Worm (Caenorhabditis elegans) whole organism, mixed stage, embryonic: Measurements from ENCODE around the gene tag-294.

ENCODE experiments used
- M03D4.4 ChIP-seq: sonication (generic microtip); optimal IDR thresholded peaks from 2 replicates; lab custom pipeline; 2017; ENCODE audit warnings: mild to moderate bottlenecking, missing genetic modification characterization, missing compliant biosample characterization
- bed-3 ChIP-seq: fragments of 200-800 bp; sonication (Bioruptor generic); optimal IDR thresholded peaks from 3 replicates; lab custom pipeline; 2018; ENCODE audit warnings: mild to moderate bottlenecking, missing genetic modification characterization, moderate library complexity, missing compliant biosample characterization
- blmp-1 ChIP-seq: fragments of 150-350 bp; optimal IDR thresholded peaks from 2 replicates; lab custom pipeline; 2014; ENCODE audit warnings: missing biosample characterization, missing genetic modification characterization
- ceh-39 ChIP-seq: fragments of 150-350 bp; optimal IDR thresholded peaks from 2 replicates; lab custom pipeline; 2014; ENCODE audit warnings: missing biosample characterization, missing genetic modification characterization
- ceh-43 ChIP-seq: fragments of 200-800 bp; sonication (Bioruptor generic); optimal IDR thresholded peaks from 2 replicates; lab custom pipeline; 2018; ENCODE audit warnings: mild to moderate bottlenecking, missing genetic modification characterization, moderate library complexity, missing compliant biosample characterization
- ceh-83 ChIP-seq: fragments of 200-800 bp; sonication (Bioruptor generic); optimal IDR thresholded peaks from 2 replicates; lab custom pipeline; 2018; ENCODE audit warnings: mild to moderate bottlenecking, missing genetic modification characterization, missing compliant biosample characterization
- ces-1 ChIP-seq: fragments of 150-350 bp; optimal IDR thresholded peaks from 2 replicates; lab custom pipeline; 2014; ENCODE audit warnings: missing biosample characterization, missing genetic modification reagents, missing genetic modification characterization
- cnd-1 ChIP-seq: fragments of 200-800 bp; sonication (Bioruptor generic); optimal IDR thresholded peaks from 2 replicates; lab custom pipeline; 2018; ENCODE audit warnings: mild to moderate bottlenecking, missing genetic modification characterization, missing compliant biosample characterization
- drap-1 ChIP-seq: fragments of 200-800 bp; sonication (Bioruptor generic); optimal IDR thresholded peaks from 3 replicates; lab custom pipeline; 2018; ENCODE audit warnings: mild to moderate bottlenecking, missing genetic modification characterization, missing compliant biosample characterization
- elt-1 ChIP-seq: sonication (generic microtip); optimal IDR thresholded peaks from 2 replicates; lab custom pipeline; 2017; ENCODE audit warnings: missing genetic modification characterization, mild to moderate bottlenecking, missing compliant biosample characterization, antibody characterized with exemption, moderate library complexity, borderline replicate concordance; ENCODE audit not compliant: insufficient read depth
- flh-1 ChIP-seq: fragments of 200-800 bp; sonication (Bioruptor generic); optimal IDR thresholded peaks from 2 replicates; lab custom pipeline; 2018; ENCODE audit warnings: mild to moderate bottlenecking, missing genetic modification characterization, moderate library complexity, missing compliant biosample characterization
- hlh-1 ChIP-seq: fragments of 150-350 bp; optimal IDR thresholded peaks from 2 replicates; lab custom pipeline; 2014; ENCODE audit warnings: missing biosample characterization, missing genetic modification reagents, missing genetic modification characterization
- lin-13 ChIP-seq: fragments of 150-350 bp; optimal IDR thresholded peaks from 2 replicates; lab custom pipeline; 2014; ENCODE audit warnings: missing biosample characterization, missing genetic modification characterization
- lin-32 ChIP-seq: fragments of 200-800 bp; sonication (Bioruptor generic); optimal IDR thresholded peaks from 2 replicates; lab custom pipeline; 2018; ENCODE audit warnings: mild to moderate bottlenecking, missing genetic modification characterization, missing compliant biosample characterization
- lsy-2 ChIP-seq: fragments of 150-350 bp; optimal IDR thresholded peaks from 2 replicates; lab custom pipeline; 2014; ENCODE audit warnings: missing biosample characterization, missing genetic modification characterization
- mab-5 ChIP-seq: fragments of 150-350 bp; optimal IDR thresholded peaks from 2 replicates; lab custom pipeline; 2014; ENCODE audit warnings: missing biosample characterization, missing genetic modification characterization
- mep-1 ChIP-seq: fragments of 150-350 bp; optimal IDR thresholded peaks from 2 replicates; lab custom pipeline; 2017; ENCODE audit warnings: missing biosample characterization, missing genetic modification reagents, missing genetic modification characterization, inconsistent platforms
- mls-2 ChIP-seq: sonication (generic microtip); optimal IDR thresholded peaks from 2 replicates; lab custom pipeline; 2016; ENCODE audit warnings: mild to moderate bottlenecking, missing genetic modification characterization, moderate library complexity, missing compliant biosample characterization
- nhr-12 ChIP-seq: fragments of 150-350 bp; optimal IDR thresholded peaks from 2 replicates; lab custom pipeline; 2014; ENCODE audit warnings: missing biosample characterization, missing genetic modification characterization
- nhr-2 ChIP-seq: fragments of 150-350 bp; optimal IDR thresholded peaks from 2 replicates; lab custom pipeline; 2014; ENCODE audit warnings: missing biosample characterization, missing genetic modification characterization
- nhr-237 ChIP-seq: fragments of 150-350 bp; optimal IDR thresholded peaks from 2 replicates; lab custom pipeline; 2014; ENCODE audit warnings: missing biosample characterization, missing genetic modification characterization
- nhr-28 ChIP-seq: fragments of 150-350 bp; optimal IDR thresholded peaks from 2 replicates; lab custom pipeline; 2014; ENCODE audit warnings: missing biosample characterization, missing genetic modification characterization
- nhr-76 ChIP-seq: sonication (generic microtip); optimal IDR thresholded peaks from 2 replicates; lab custom pipeline; 2017; ENCODE audit warnings: missing biosample characterization, missing genetic modification characterization
- pha-4 ChIP-seq: fragments of 150-350 bp; optimal IDR thresholded peaks from 2 replicates; lab custom pipeline; 2018; ENCODE audit warnings: missing biosample characterization, missing genetic modification reagents, missing genetic modification characterization
- sem-2 ChIP-seq: fragments of 200-800 bp; sonication (Bioruptor generic); optimal IDR thresholded peaks from 2 replicates; lab custom pipeline; 2018; ENCODE audit warnings: mild to moderate bottlenecking, missing genetic modification characterization, missing compliant biosample characterization
- tbx-8 ChIP-seq: fragments of 200-800 bp; sonication (Bioruptor generic); optimal IDR thresholded peaks from 2 replicates; lab custom pipeline; 2018; ENCODE audit warnings: mild to moderate bottlenecking, missing genetic modification characterization, moderate library complexity, missing compliant biosample characterization
- unc-120 ChIP-seq: sonication (generic microtip); optimal IDR thresholded peaks from 2 replicates; lab custom pipeline; 2017; ENCODE audit warnings: missing genetic modification characterization, missing compliant biosample characterization; ENCODE audit not compliant: poor library complexity, severe bottlenecking
- unc-39 ChIP-seq: fragments of 150-350 bp; optimal IDR thresholded peaks from 2 replicates; lab custom pipeline; 2014; ENCODE audit warnings: missing biosample characterization, missing genetic modification characterization
- unc-62 ChIP-seq: fragments of 150-350 bp; optimal IDR thresholded peaks from 2 replicates; lab custom pipeline; 2014; ENCODE audit warnings: missing biosample characterization, missing genetic modification reagents, missing genetic modification characterization
- zip-8 ChIP-seq: fragments of 150-350 bp; optimal IDR thresholded peaks from 2 replicates; lab custom pipeline; 2014; ENCODE audit warnings: missing biosample characterization, missing genetic modification characterization
- ztf-11 ChIP-seq: fragments of 150-350 bp; optimal IDR thresholded peaks from 2 replicates; lab custom pipeline; 2014; ENCODE audit warnings: missing biosample characterization, missing genetic modification characterization

tag-294 gene

ce11 chrX:5799229-5799628 lies 36.0 kb upstream of the tag-294 start:
- TF ChIP-seq ces-1 (GFP tag; lab: Kevin White, UChicago) (peak; percentile 96), sem-2 (GFP tag; lab: Kevin White, UChicago) (no peak), unc-62 (GFP tag; lab: Kevin White, UChicago) (peak; percentile 71), ztf-11 (tag; lab: Kevin White, UChicago) (no peak)

DNA sequence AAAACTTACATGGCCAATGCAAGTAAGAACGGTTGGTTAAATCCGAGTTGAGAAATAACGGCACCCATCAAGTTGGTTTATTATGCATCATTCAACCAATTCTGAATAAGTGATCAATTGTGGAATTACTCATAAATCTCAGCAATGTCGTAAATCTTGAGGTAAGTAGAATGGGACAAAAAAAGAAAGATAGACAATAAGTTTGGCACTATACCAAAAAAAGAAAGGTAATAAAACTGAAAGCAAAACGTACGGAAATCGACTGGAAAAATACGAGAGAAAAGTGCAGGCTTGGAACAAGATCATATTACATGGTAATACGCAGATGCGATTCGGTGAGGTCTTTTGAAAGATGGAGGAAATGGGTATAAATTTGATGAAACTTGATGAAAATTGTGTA lies 35.5 kb upstream of the tag-294 start, which contains the start of gene F46G11.4:
Gene F46G11.4, minus strand, starts transcription at position 101 of the 400 bp plus-strand sequence.
- TF ChIP-seq blmp-1 (tag; lab: Kevin White, UChicago) (no peak), elt-1 (tag; lab: Kevin White, UChicago) (no peak), unc-39 (tag; lab: Kevin White, UChicago) (no peak), nhr-28 (tag; lab: Kevin White, UChicago) (no peak)

DNA sequence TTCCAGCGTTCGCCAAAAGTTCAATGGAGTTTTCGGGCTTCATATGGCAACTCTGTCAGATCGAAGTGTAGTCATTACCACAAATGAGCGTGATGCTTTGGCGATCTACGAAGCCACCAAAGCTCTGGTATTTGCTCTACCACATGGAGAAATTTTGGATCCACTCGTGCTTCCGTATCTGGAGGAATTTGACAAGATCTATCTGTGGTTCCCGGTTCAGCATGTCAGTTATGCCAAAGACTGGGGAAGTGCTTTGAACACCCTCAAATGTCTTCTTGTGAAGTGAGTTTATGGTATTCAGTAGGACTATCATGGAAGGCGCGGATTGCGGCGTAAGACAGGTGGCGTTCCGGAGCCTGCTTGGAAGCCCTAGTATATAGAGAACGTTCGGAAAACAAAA lies 31.2 kb upstream of the tag-294 start:
- no peak for TF ChIP-seq lin-32 (GFP tag; lab: Kevin White, UChicago)
- TF ChIP-seq ceh-83 (GFP tag; lab: Kevin White, UChicago) = no peak
- TF ChIP-seq lin-13 (tag; lab: Kevin White, UChicago) = no peak
- TF ChIP-seq M03D4.4 (tag; lab: Kevin White, UChicago) = no peak
- no peak for TF ChIP-seq nhr-237 (tag; lab: Kevin White, UChicago)
- TF ChIP-seq hlh-1 = no peak
- TF ChIP-seq ceh-43 = no peak
- no peak for TF ChIP-seq mls-2 (tag; lab: Kevin White, UChicago)
- no peak for TF ChIP-seq nhr-76 (tag; lab: Kevin White, UChicago)
- TF ChIP-seq ztf-11 (tag; lab: Kevin White, UChicago) = no peak
- TF ChIP-seq unc-62 (GFP tag; lab: Kevin White, UChicago) = no peak
- TF ChIP-seq sem-2 (GFP tag; lab: Kevin White, UChicago) = no peak
- TF ChIP-seq elt-1 (tag; lab: Kevin White, UChicago) = no peak
- no peak for TF ChIP-seq pha-4 (tag; lab: Kevin White, UChicago)
- TF ChIP-seq tbx-8 (GFP tag; lab: Kevin White, UChicago) = no peak
- no peak for TF ChIP-seq nhr-2
- no peak for TF ChIP-seq unc-120 (tag; lab: Kevin White, UChicago)
- TF ChIP-seq mab-5 (tag; lab: Kevin White, UChicago) = no peak

DNA sequence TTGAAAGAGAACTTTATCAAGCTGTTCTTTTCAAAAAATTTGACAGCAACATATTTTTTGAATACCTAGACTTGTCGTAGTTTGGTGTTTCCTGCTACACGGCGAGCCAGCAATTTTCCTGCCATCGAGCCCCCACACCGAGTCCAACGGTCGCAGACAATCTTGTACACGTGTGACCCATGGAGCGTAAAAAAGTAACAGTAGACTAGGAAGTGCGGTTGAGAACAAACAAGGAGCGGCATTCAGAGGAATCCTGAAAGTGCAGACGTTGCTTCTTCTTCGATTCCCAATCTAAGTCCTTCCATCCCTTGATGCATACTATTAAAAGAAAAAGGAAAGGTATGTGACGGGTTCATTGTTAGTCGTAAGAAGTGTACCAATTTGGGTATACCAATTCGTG lies 27.7 kb upstream of the tag-294 start, which contains the start of gene twnk-1:
Gene twnk-1, plus strand, starts transcription at position 301 of the 400 bp plus-strand sequence.
- TF ChIP-seq drap-1 = no peak
- TF ChIP-seq zip-8 (tag; lab: Kevin White, UChicago) = no peak
- no peak for TF ChIP-seq elt-1 (tag; lab: Kevin White, UChicago)
- no peak for TF ChIP-seq flh-1
- TF ChIP-seq bed-3 = no peak
- TF ChIP-seq lsy-2 (tag; lab: Kevin White, UChicago) = no peak
- no peak for TF ChIP-seq mep-1
- TF ChIP-seq cnd-1 (tag; lab: Kevin White, UChicago) = no peak
- no peak for TF ChIP-seq mab-5 (tag; lab: Kevin White, UChicago)
- no peak for TF ChIP-seq lin-13 (tag; lab: Kevin White, UChicago)

ce11 chrX:5787861-5788260 lies 24.7 kb upstream of the tag-294 start, which contains the start of gene F46G11.2:
TSS of gene F46G11.2 (plus strand) at chrX:5788161.
- TF ChIP-seq M03D4.4 (tag; lab: Kevin White, UChicago) = no peak
- TF ChIP-seq mls-2 (tag; lab: Kevin White, UChicago) = no peak
- no peak for TF ChIP-seq nhr-12 (tag; lab: Kevin White, UChicago)
- no peak for TF ChIP-seq ceh-39 (tag; lab: Kevin White, UChicago)
- TF ChIP-seq flh-1 = no peak
- no peak for TF ChIP-seq drap-1
- no peak for TF ChIP-seq cnd-1 (tag; lab: Kevin White, UChicago)
- no peak for TF ChIP-seq sem-2 (GFP tag; lab: Kevin White, UChicago)
- TF ChIP-seq lin-13 (tag; lab: Kevin White, UChicago) = no peak
